Worm (Caenorhabditis elegans) whole organism, L4 larva: ENCODE measurements around the gene srw-119.

Experiments used
- fkh-10 ChIP-seq: fragments of 150-350 bp; optimal IDR thresholded peaks from 2 replicates; lab custom pipeline; 2014; ENCODE audit warnings: missing biosample characterization, missing genetic modification reagents, missing genetic modification characterization
- spr-3 ChIP-seq: fragments of 200-800 bp; sonication (Bioruptor generic); optimal IDR thresholded peaks from 2 replicates; lab custom pipeline; 2018; ENCODE audit warnings: mild to moderate bottlenecking, missing genetic modification characterization, missing compliant biosample characterization

- TF ChIP-seq fkh-10 (GFP tag; lab: Kevin White, UChicago) (no peak), spr-3 (GFP tag; lab: Kevin White, UChicago) (no peak)
Observed at ce11 chrV:2983351-2983750, 16.3 kb downstream of the srw-119 start, which contains the start of gene srw-117.
